Fruit fly (Drosophila melanogaster): ENCODE results near the gene CG9588.

CG9588 gene

DNA sequence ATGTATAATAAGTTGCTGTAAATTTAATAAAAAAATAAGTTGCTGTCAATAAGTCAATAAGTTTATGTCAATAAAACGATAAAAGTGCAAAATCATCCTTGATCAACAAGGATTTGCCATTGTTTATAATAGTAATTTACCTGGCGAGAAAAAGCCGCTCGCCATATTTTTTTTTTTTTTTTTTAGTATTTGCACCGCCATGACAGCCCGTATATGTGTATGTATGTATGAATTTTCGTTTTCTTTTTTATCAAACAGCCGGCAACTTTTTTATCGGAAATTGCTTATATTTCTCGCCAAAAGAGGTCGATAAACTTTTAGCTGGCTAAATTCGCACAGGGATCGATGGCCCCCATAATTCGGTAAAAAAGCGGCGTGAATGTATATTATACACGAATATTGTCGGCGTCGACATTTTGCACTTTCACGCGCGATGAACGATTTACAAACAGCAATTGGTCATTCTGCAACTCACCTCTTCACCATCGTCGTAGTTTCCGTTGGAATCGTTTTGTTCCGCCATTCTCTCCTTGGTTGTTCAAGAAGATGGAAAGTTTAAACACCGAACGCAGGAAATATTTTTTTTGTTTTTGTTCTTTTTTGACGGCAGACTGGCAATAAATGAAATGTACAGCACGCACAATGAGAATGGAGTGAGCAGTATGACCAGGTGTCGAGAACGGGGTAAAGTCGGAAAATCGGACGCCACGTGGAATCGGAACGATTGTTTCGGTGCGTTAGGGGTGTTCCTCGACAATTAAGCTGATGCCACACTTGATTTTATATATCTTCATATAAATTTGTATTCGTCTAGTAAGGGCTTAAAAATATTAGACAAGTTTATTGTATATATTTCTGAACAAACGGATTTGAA, 16.4 kb downstream of the CG9588 start, which contains the start of gene Hrb87F (continued):
- TF ChIP-seq CG1792 (GFP tag; optimal IDR thresholded peaks at IDR 0.05) (no peak), CG6854 (GFP tag; optimal IDR thresholded peaks at IDR 0.05) (no peak), BEAF-32 (GFP tag; optimal IDR thresholded peaks at IDR 0.05) (peak; percentile 40), CG18011 (GFP tag; optimal IDR thresholded peaks at IDR 0.05) (peak; percentile 92), jing (GFP tag; optimal IDR thresholded peaks at IDR 0.05) (no peak), toy (GFP tag; IDR thresholded peaks at IDR 0.05) (no peak), CG1832 (GFP tag; optimal IDR thresholded peaks at IDR 0.05) (no peak), HLH54F (GFP tag; optimal IDR thresholded peaks at IDR 0.05) (no peak), CG4707 (GFP tag; optimal IDR thresholded peaks at IDR 0.05) (no peak), CG31365 (tag; optimal IDR thresholded peaks at IDR 0.05) (no peak), HmgZ (tag; optimal IDR thresholded peaks at IDR 0.05) (no peak), klu (GFP tag; IDR thresholded peaks at IDR 0.05) (no peak), TFAM (GFP tag; optimal IDR thresholded peaks at IDR 0.05) (no peak), CG9215 (GFP tag; IDR thresholded peaks at IDR 0.05) (peak; percentile 12; the same call in 1 of the 2 replicates), run (tag; optimal IDR thresholded peaks at IDR 0.05) (no peak), CG6654 (GFP tag; optimal IDR thresholded peaks at IDR 0.05) (no peak), Ets97D (GFP tag; optimal IDR thresholded peaks at IDR 0.05) (peak; percentile 78), CG32767 (GFP tag; IDR thresholded peaks at IDR 0.05) (no peak), Dref (GFP tag; IDR thresholded peaks at IDR 0.05) (peak; percentile 67), CG8944 (GFP tag; optimal IDR thresholded peaks at IDR 0.05) (no peak), CG30020 (tag; optimal IDR thresholded peaks at IDR 0.05) (peak; percentile 93), PHDP (tag; optimal IDR thresholded peaks at IDR 0.05) (no peak), scrt (GFP tag; optimal IDR thresholded peaks at IDR 0.05) (no peak)

DNA sequence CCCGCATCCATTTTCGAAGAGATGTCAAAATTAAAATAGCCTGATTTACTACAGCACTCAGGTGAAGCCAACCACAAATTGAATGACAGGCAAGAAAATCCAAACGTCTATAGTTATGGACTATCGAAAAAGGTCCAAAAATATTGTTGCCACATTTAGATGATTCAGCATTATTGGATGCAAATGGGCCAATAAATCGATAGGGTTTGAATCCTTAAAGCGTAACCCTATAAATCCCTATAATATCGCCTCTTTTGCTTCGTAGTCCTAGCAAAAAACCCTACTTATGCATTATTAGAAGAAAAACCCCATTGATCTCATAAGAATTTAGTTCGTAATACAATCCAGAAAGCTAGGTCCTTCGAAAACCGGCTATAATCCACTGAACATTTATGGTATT, 20.2 kb downstream of the CG9588 start, which contains the start of gene Rbp4:
Rbp4 (minus strand) TSS at position 101 of the 400 bp plus-strand sequence.
- no peak for TF ChIP-seq Ada2b (GFP tag; IDR thresholded peaks at IDR 0.05)
- TF ChIP-seq sisA (GFP tag; IDR thresholded peaks at IDR 0.05) = no peak
- no peak for TF ChIP-seq CG17912 (GFP tag; optimal IDR thresholded peaks at IDR 0.05)
- no peak for TF ChIP-seq D (optimal IDR thresholded peaks at IDR 0.05)
- no peak for TF ChIP-seq D (GFP tag; optimal IDR thresholded peaks at IDR 0.05)

DNA sequence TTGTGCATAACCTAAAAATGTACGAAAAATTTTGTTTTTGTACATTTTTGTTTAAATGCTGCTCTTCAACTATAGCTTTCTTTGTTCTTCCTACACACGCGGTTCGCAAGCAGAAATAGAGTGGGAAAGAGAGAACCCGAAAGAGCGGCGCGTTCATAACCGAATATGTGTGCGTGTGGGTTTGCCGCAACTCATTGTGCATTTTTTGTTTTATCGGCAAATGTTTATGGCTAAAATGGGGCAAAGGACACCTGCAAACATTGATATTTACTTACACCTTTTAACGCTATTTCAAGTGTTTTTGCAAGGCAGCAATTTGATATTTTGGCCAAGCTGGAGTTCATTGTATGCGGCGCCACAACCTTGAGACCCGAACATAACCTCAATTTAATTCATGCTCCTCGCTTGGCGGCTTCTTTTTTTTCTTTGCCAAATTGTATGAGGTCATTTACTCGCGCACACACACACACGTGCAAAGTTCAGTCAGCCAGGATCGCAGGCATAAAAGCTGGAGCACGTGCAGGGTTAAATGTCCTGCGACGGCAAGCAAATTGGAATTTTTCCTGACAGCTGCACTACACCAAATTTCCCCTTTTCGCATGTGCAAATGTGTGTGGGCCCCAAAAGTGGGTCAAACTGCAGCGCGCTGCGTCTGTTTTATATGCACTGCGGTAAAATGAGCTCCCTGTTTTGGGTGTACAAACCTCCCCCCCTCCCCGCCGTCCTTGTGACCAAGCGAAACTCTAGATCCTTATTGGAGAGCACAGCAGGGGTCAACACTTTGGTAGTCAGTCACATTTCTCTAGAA, 28.5 kb downstream of the CG9588 start:
- TF ChIP-seq cas (GFP tag; IDR thresholded peaks at IDR 0.05) = no peak
- TF ChIP-seq Dp (GFP tag; optimal IDR thresholded peaks at IDR 0.05) = no peak
- TF ChIP-seq CG6272 (GFP tag; IDR thresholded peaks at IDR 0.05) = no peak
- TF ChIP-seq nerfin-2 (GFP tag; IDR thresholded peaks at IDR 0.05; ENCODE audit: partially characterized antibody) = 0 out of 2 replicates have a peak, but pooled peaks have one; percentile 14
- no peak for TF ChIP-seq CG9215 (GFP tag; IDR thresholded peaks at IDR 0.05)
- TF ChIP-seq Nf-YC (tag; optimal IDR thresholded peaks at IDR 0.05) = no peak
- TF ChIP-seq ftz-f1 (GFP tag; optimal IDR thresholded peaks at IDR 0.05) = peak; percentile 90
- peak; percentile 14 for TF ChIP-seq Sin3A (optimal IDR thresholded peaks at IDR 0.05)
- TF ChIP-seq Dll (GFP tag; IDR thresholded peaks at IDR 0.05; ENCODE audit: partially characterized antibody) = 0 out of 4 replicates have a peak, but pooled peaks have one; percentile 44
- TF ChIP-seq fd102C (GFP tag; optimal IDR thresholded peaks at IDR 0.05) = no peak
- peak; percentile 34 for TF ChIP-seq kni (GFP tag; optimal IDR thresholded peaks at IDR 0.05)
- TF ChIP-seq crol (GFP tag; IDR thresholded peaks at IDR 0.05) = peak; percentile 61
- no peak for TF ChIP-seq CG6765 (GFP tag; optimal IDR thresholded peaks at IDR 0.05)
- 0 out of 3 replicates have a peak, but pooled peaks have one; percentile 10 for TF ChIP-seq Aef1 (GFP tag; IDR thresholded peaks at IDR 0.05)
- peak; percentile 26 for TF ChIP-seq Neu2 (GFP tag; optimal IDR thresholded peaks at IDR 0.05; ENCODE audit: borderline replicate concordance)
- TF ChIP-seq Med (GFP tag) = peak; percentile 39
- TF ChIP-seq CG34422 (GFP tag; IDR thresholded peaks at IDR 0.05) = peak; percentile 62; the same call in 2 of the 3 replicates
- no peak for TF ChIP-seq vvl (GFP tag; IDR thresholded peaks at IDR 0.05)
- TF ChIP-seq CG12299 (tag; optimal IDR thresholded peaks at IDR 0.05) = no peak
